Worm (Caenorhabditis elegans) whole organism, late embryonic: ENCODE results near the gene snr-4.
"Not testable (repeated sequence)": the region's sequence is repeated elsewhere in the genome, so short reads cannot be mapped to it uniquely, and the experiment has no call there.

Source experiments
- C38D4.7 ChIP-seq: fragments of 200-800 bp; sonication (Bioruptor generic); optimal IDR thresholded peaks from 2 replicates; lab custom pipeline; 2018; ENCODE audit warnings: mild to moderate bottlenecking, missing genetic modification characterization, moderate library complexity, missing compliant biosample characterization
- F13H6.1 ChIP-seq: sonication (generic microtip); optimal IDR thresholded peaks from 2 replicates; lab custom pipeline; 2016; ENCODE audit warnings: missing genetic modification characterization, missing compliant biosample characterization
- K09A11.1 ChIP-seq: sonication (generic microtip); optimal IDR thresholded peaks from 2 replicates; lab custom pipeline; 2017; ENCODE audit warnings: antibody characterized with exemption, mild to moderate bottlenecking, missing genetic modification characterization, missing compliant biosample characterization; ENCODE audit not compliant: insufficient read depth
- T23F11.4 ChIP-seq: fragments of 200-800 bp; sonication (Bioruptor generic); optimal IDR thresholded peaks from 2 replicates; lab custom pipeline; 2018; ENCODE audit warnings: mild to moderate bottlenecking, missing genetic modification characterization, missing compliant biosample characterization
- ama-1 ChIP-seq: fragments of 150-350 bp; optimal IDR thresholded peaks from 2 replicates; lab custom pipeline; 2014
- ceh-18 ChIP-seq: sonication (generic microtip); optimal IDR thresholded peaks from 2 replicates; lab custom pipeline; 2016; ENCODE audit warnings: missing genetic modification characterization, missing compliant biosample characterization
- ceh-2 ChIP-seq: sonication (generic microtip); optimal IDR thresholded peaks from 2 replicates; lab custom pipeline; 2016; ENCODE audit warnings: missing genotype, missing genetic modification characterization, missing compliant biosample characterization
- ceh-22 ChIP-seq: sonication (generic microtip); optimal IDR thresholded peaks from 2 replicates; lab custom pipeline; 2017; ENCODE audit warnings: missing biosample characterization, missing genetic modification characterization
- ceh-30 ChIP-seq: fragments of 150-350 bp; optimal IDR thresholded peaks from 2 replicates; lab custom pipeline; 2014; ENCODE audit warnings: missing biosample characterization, missing genetic modification characterization
- ceh-34 ChIP-seq: sonication (generic microtip); optimal IDR thresholded peaks from 2 replicates; lab custom pipeline; 2016; ENCODE audit warnings: mild to moderate bottlenecking, missing genetic modification characterization, missing compliant biosample characterization
- ceh-6 ChIP-seq: fragments of 200-800 bp; sonication (Bioruptor generic); optimal IDR thresholded peaks from 2 replicates; lab custom pipeline; 2018; ENCODE audit warnings: mild to moderate bottlenecking, missing genetic modification characterization, missing compliant biosample characterization
- che-1 ChIP-seq: sonication (generic microtip); optimal IDR thresholded peaks from 2 replicates; lab custom pipeline; 2016; ENCODE audit warnings: mild to moderate bottlenecking, missing genetic modification characterization, missing compliant biosample characterization
- elt-2 ChIP-seq: sonication (generic microtip); optimal IDR thresholded peaks from 2 replicates; lab custom pipeline; 2016; ENCODE audit warnings: missing genetic modification reagents, missing genetic modification characterization, missing compliant biosample characterization
- ets-4 ChIP-seq: sonication (generic microtip); optimal IDR thresholded peaks from 2 replicates; lab custom pipeline; 2016; ENCODE audit warnings: missing genetic modification characterization, missing compliant biosample characterization
- eyg-1 ChIP-seq: sonication (generic microtip); optimal IDR thresholded peaks from 2 replicates; lab custom pipeline; 2016; ENCODE audit warnings: missing genotype, missing genetic modification characterization, missing compliant biosample characterization
- fax-1 ChIP-seq: sonication (generic microtip); optimal IDR thresholded peaks from 2 replicates; lab custom pipeline; 2016; ENCODE audit warnings: missing genotype, missing genetic modification characterization, missing compliant biosample characterization
- fkh-10 ChIP-seq: fragments of 150-350 bp; optimal IDR thresholded peaks from 2 replicates; lab custom pipeline; 2014; ENCODE audit warnings: missing biosample characterization, missing genetic modification reagents, missing genetic modification characterization
- gmeb-2 ChIP-seq: sonication (generic microtip); optimal IDR thresholded peaks from 2 replicates; lab custom pipeline; 2016; ENCODE audit warnings: missing genetic modification characterization, inconsistent platforms, missing compliant biosample characterization
- hlh-13 ChIP-seq: fragments of 200-800 bp; sonication (Bioruptor generic); optimal IDR thresholded peaks from 2 replicates; lab custom pipeline; 2018; ENCODE audit warnings: mild to moderate bottlenecking, missing genetic modification characterization, missing compliant biosample characterization
- hlh-15 ChIP-seq: sonication (generic microtip); optimal IDR thresholded peaks from 2 replicates; lab custom pipeline; 2016; ENCODE audit warnings: missing genetic modification characterization, missing compliant biosample characterization
- hlh-6 ChIP-seq: sonication (generic microtip); optimal IDR thresholded peaks from 2 replicates; lab custom pipeline; 2016; ENCODE audit warnings: missing genotype, missing genetic modification characterization, missing compliant biosample characterization
- lim-6 ChIP-seq: sonication (generic microtip); optimal IDR thresholded peaks from 2 replicates; lab custom pipeline; 2016; ENCODE audit warnings: missing genetic modification characterization, missing compliant biosample characterization
- nfya-1 ChIP-seq: sonication (generic microtip); optimal IDR thresholded peaks from 2 replicates; lab custom pipeline; 2017; ENCODE audit warnings: missing genetic modification characterization, mild to moderate bottlenecking, missing compliant biosample characterization, antibody characterized with exemption, moderate library complexity
- nhr-11 ChIP-seq: fragments of 150-350 bp; optimal IDR thresholded peaks from 2 replicates; lab custom pipeline; 2014; ENCODE audit warnings: missing biosample characterization, missing genetic modification characterization
- nhr-232 ChIP-seq: sonication (generic microtip); optimal IDR thresholded peaks from 2 replicates; lab custom pipeline; 2016; ENCODE audit warnings: missing genetic modification characterization, missing compliant biosample characterization
- pag-3 ChIP-seq: sonication (generic microtip); optimal IDR thresholded peaks from 2 replicates; lab custom pipeline; 2016; ENCODE audit warnings: missing compliant biosample characterization, missing genetic modification characterization, borderline replicate concordance
- pax-1 ChIP-seq: fragments of 150-350 bp; optimal IDR thresholded peaks from 2 replicates; lab custom pipeline; 2014; ENCODE audit warnings: missing biosample characterization, missing genetic modification characterization
- pha-4 ChIP-seq: fragments of 150-350 bp; optimal IDR thresholded peaks from 2 replicates; lab custom pipeline; 2018; ENCODE audit warnings: missing biosample characterization, missing genetic modification reagents, missing genetic modification characterization
- pros-1 ChIP-seq: fragments of 150-350 bp; optimal IDR thresholded peaks from 2 replicates; lab custom pipeline; 2014; ENCODE audit warnings: missing biosample characterization, missing genetic modification reagents, missing genetic modification characterization
- rnt-1 ChIP-seq: sonication (generic microtip); optimal IDR thresholded peaks from 2 replicates; lab custom pipeline; 2016; ENCODE audit warnings: missing genetic modification characterization, missing compliant biosample characterization
- sox-2 ChIP-seq: fragments of 200-800 bp; sonication (Bioruptor generic); IDR thresholded peaks from 2 replicates; pipeline ENCODE4 v1.3.6; 2022; ENCODE audit warnings: missing genetic modification reagents, missing genetic modification characterization, missing compliant biosample characterization
- syd-9 ChIP-seq: sonication (generic microtip); optimal IDR thresholded peaks from 2 replicates; lab custom pipeline; 2016; ENCODE audit warnings: mild to moderate bottlenecking, missing genetic modification characterization, moderate library complexity, missing compliant biosample characterization
- tbx-2 ChIP-seq: sonication (generic microtip); optimal IDR thresholded peaks from 2 replicates; lab custom pipeline; 2016; ENCODE audit warnings: missing genetic modification characterization, missing compliant biosample characterization
- tbx-7 ChIP-seq: sonication (generic microtip); optimal IDR thresholded peaks from 2 replicates; lab custom pipeline; 2016; ENCODE audit warnings: missing genotype, missing genetic modification characterization, missing compliant biosample characterization
- ttx-3 ChIP-seq: sonication (generic microtip); optimal IDR thresholded peaks from 2 replicates; lab custom pipeline; 2016; ENCODE audit warnings: missing genetic modification reagents, missing genetic modification characterization, missing compliant biosample characterization
- unc-3 ChIP-seq, 2 experiments: fragments of 200-800 bp in 1 of 2; sonication (Bioruptor generic) in 1 of 2; sonication (generic microtip) in 1 of 2; conservative IDR thresholded peaks in 1 of 2; optimal IDR thresholded peaks in 1 of 2; 2 replicates each; pipeline versions ENCODE4 v1.3.6 to Lab custom; 2016 to 2022; ENCODE audit warnings: missing compliant biosample characterization in 2 of 2, missing genetic modification characterization in 2 of 2, missing genetic modification reagents in 1 of 2
- unc-55 ChIP-seq: sonication (generic microtip); optimal IDR thresholded peaks from 2 replicates; lab custom pipeline; 2017; ENCODE audit warnings: missing biosample characterization, missing genetic modification reagents, missing genetic modification characterization
- ztf-16 ChIP-seq: sonication (generic microtip); optimal IDR thresholded peaks from 2 replicates; lab custom pipeline; 2017; ENCODE audit warnings: missing genetic modification characterization, missing compliant biosample characterization

snr-4 gene

DNA sequence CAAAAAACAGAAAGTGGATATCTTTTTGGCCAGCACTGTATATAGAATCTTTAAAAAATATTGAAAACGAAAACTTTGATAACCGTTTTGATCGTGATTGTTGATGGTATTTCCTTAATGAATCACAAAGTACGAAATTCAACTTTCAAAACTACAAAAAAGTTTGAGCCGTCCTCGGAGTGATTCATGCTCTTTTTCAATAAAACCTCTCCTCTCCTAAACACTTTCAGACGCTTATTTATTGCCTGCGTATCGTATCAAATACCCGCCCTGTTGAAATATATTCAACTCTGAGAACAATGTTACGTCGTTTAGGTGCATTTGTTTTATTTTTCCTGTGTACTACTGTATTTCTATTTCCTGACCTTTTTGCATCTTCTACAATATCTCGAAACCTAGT is 41.4 kb upstream of the snr-4 start:
- no peak for TF ChIP-seq sox-2 (GFP tag; lab: Robert Waterston, UW)
- no peak for TF ChIP-seq tbx-2
- TF ChIP-seq ceh-22 (tag; lab: Kevin White, UChicago): no peak
- no peak for TF ChIP-seq eyg-1 (tag; lab: Kevin White, UChicago)
- TF ChIP-seq nhr-232: no peak
- TF ChIP-seq ttx-3: no peak
- TF ChIP-seq pag-3 (tag; lab: Kevin White, UChicago): no peak
- no peak for TF ChIP-seq nhr-11
- TF ChIP-seq ceh-30 (tag; lab: Kevin White, UChicago): no peak
- TF ChIP-seq fkh-10: no peak
- no peak for TF ChIP-seq unc-3 (GFP tag; conservative IDR thresholded peaks at IDR 0.05; lab: Robert Waterston, UW)
- no peak for TF ChIP-seq unc-3 (tag; optimal IDR thresholded peaks at IDR 0.05; lab: Kevin White, UChicago)
- no peak for TF ChIP-seq pros-1 (tag; lab: Kevin White, UChicago)
- no peak for TF ChIP-seq ets-4 (tag; lab: Kevin White, UChicago)
- no peak for TF ChIP-seq ztf-16 (tag; lab: Kevin White, UChicago)
- TF ChIP-seq, all 69 proteins: peak for 0

DNA sequence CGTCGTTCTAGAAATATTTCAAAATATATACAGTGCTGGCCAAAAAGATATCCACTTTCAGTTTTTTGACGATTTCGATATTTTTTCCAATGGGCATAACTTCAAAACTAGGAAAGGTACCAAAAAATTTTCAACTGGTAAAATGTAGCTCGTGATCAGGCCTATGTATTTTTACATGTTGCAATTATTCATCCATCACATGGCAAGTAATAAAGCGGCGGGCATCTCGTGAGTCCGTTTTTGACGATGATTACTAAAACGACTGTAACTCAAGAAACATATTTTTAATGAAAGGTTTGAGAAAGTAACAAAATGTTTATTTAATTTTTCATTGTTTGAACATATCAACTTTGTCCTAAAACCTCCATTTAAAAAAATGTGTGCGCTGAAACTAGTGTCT is 40.5 kb upstream of the snr-4 start, which contains the start of gene F10C2.3:
F10C2.3 (plus strand) TSS at position 301 of the 400 bp plus-strand sequence.
- not testable (repeated sequence) for TF ChIP-seq lim-6 (tag; lab: Kevin White, UChicago); ceh-6; K09A11.1 (tag; lab: Kevin White, UChicago)

DNA sequence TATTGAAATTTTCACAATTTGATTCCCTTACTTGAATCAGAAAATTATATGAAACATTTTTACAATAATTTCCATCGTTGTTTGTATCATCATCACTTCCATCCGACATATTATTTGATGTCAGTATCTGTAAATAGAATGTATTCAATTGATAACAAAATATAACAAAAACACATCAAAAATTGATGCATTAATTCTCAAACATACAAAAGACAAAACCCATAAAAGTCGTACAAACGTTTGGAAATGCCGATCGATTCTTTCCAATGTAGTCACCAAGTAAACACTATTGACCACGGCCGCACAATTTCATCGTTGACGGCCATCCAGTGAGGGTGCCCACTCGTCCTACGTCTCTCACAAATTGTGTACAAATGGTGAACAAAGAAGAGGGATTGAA is 33.8 kb upstream of the snr-4 start, which contains the start of gene add-2:
add-2 (minus strand) TSS at position 109 of the 400 bp plus-strand sequence.
- TF ChIP-seq ttx-3 (no peak), K09A11.1 (tag; lab: Kevin White, UChicago) (no peak), hlh-13 (no peak), pax-1 (tag; lab: Kevin White, UChicago) (no peak), pros-1 (tag; lab: Kevin White, UChicago) (no peak), hlh-6 (no peak), ceh-22 (tag; lab: Kevin White, UChicago) (no peak), T23F11.4 (GFP tag; lab: Kevin White, UChicago) (no peak), rnt-1 (tag; lab: Kevin White, UChicago) (no peak), nfya-1 (tag; lab: Kevin White, UChicago) (no peak), ceh-2 (tag; lab: Kevin White, UChicago) (no peak), fax-1 (tag; lab: Kevin White, UChicago) (no peak), syd-9 (tag; lab: Kevin White, UChicago) (no peak), tbx-7 (tag; lab: Kevin White, UChicago) (no peak), tbx-2 (no peak)

DNA sequence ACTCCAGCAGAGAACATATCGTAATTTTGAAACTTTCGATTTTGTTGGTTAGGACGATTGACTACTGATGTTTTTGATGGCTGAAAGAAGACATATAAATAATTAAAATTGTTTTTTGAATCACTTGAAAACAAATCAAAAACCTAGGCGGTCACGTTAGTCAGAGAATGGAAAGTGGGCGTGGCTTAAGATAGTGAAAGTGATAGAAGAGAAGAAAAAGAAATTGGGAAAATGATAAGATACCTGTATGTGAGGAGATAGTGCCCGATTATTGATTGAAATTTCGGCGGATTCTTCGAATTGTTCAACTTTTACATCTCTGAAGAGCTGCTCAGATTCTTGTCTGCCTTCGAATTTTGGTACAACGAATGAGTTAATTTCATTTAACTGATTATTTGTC is 32.2 kb upstream of the snr-4 start:
- TF ChIP-seq ama-1 (lab: Kevin White, UChicago) (no peak), pha-4 (tag; lab: Kevin White, UChicago) (no peak), eyg-1 (tag; lab: Kevin White, UChicago) (no peak), nfya-1 (tag; lab: Kevin White, UChicago) (no peak), ceh-18 (tag; lab: Kevin White, UChicago) (no peak), ztf-16 (tag; lab: Kevin White, UChicago) (no peak), elt-2 (no peak), pag-3 (tag; lab: Kevin White, UChicago) (no peak), ceh-34 (tag; lab: Kevin White, UChicago) (no peak), K09A11.1 (tag; lab: Kevin White, UChicago) (no peak), che-1 (tag; lab: Kevin White, UChicago) (no peak), unc-55 (GFP tag; lab: Kevin White, UChicago) (no peak), hlh-15 (no peak), fkh-10 (no peak), gmeb-2 (no peak), fax-1 (tag; lab: Kevin White, UChicago) (no peak), F13H6.1 (tag; lab: Kevin White, UChicago) (no peak), lim-6 (tag; lab: Kevin White, UChicago) (no peak), C38D4.7 (GFP tag; lab: Kevin White, UChicago) (no peak), T23F11.4 (GFP tag; lab: Kevin White, UChicago) (no peak)
